Worm (Caenorhabditis elegans): ENCODE data around the gene ZK669.5.

DNA sequence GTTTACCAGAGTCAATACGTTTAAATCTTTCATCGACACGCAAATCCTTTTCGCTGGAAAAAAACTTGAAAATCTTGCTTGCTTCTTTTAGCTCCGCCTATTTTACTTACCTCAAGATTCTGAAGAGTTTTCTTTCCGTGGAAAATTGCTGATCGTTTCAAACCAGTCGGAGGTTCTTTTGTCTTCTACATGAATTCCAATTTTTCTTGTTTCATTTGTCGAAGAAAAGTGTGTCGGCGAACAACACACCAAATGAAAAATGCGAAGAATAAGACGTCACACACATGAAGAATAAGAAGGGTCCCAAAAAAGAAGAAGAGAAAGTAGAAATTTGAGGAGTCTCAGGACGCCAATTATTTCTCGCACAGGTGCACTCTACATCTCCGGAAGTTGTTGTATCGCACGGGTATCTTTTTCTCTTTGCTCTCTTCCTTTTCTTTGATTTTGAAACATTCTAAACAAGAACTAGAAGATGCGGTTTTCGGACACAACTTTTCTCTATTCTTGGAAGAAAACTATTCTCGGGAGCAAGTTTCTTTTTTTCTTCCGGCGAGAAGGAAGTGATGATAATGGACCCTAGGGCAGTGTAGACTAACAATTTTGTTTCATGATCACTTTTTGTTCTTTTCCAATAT, 27.6 kb upstream of the ZK669.5 start:
- TF ChIP-seq dao-5 (tag; optimal IDR thresholded peaks at IDR 0.05) (no peak), him-1 (tag; optimal IDR thresholded peaks at IDR 0.05) (no peak)
